Fruit fly (Drosophila melanogaster) whole organism, embryonic: ENCODE measurements around the gene Zdhhc8.

Experiments used
- Blimp-1 ChIP-seq: fragments of 200-800 bp; sonication (Bioruptor generic); optimal IDR thresholded peaks from 3 replicates; lab custom pipeline; 2018; ENCODE audit warnings: missing biosample characterization, missing genetic modification characterization, mild to moderate bottlenecking, moderate library complexity, missing genetic modification reagents
- Bteb2 ChIP-seq: fragments of 200-800 bp; sonication (Bioruptor generic); optimal IDR thresholded peaks from 2 replicates; lab custom pipeline; 2016; ENCODE audit warnings: missing biosample characterization, missing genetic modification characterization
- CG10147 ChIP-seq: fragments of 200-800 bp; sonication (Bioruptor generic); optimal IDR thresholded peaks from 2 replicates; lab custom pipeline; 2019; ENCODE audit warnings: missing biosample characterization, mild to moderate bottlenecking, missing genetic modification characterization, moderate library complexity
- CG10654 ChIP-seq: fragments of 200-800 bp; sonication (Bioruptor generic); optimal IDR thresholded peaks from 2 replicates; lab custom pipeline; 2016; ENCODE audit warnings: missing biosample characterization, missing genetic modification characterization
- CG11504 ChIP-seq: fragments of 200-800 bp; sonication (Bioruptor generic); optimal IDR thresholded peaks from 3 replicates; lab custom pipeline; 2019; ENCODE audit warnings: missing biosample characterization, mild to moderate bottlenecking, missing genetic modification characterization, moderate library complexity
- CG12391 ChIP-seq: fragments of 200-800 bp; sonication (Bioruptor generic); optimal IDR thresholded peaks from 3 replicates; lab custom pipeline; 2018; ENCODE audit warnings: missing biosample characterization, mild to moderate bottlenecking, missing genetic modification characterization, moderate library complexity
- CG12659 ChIP-seq: fragments of 200-800 bp; sonication (Bioruptor generic); optimal IDR thresholded peaks from 3 replicates; lab custom pipeline; 2017; ENCODE audit warnings: mild to moderate bottlenecking, missing biosample characterization, missing genetic modification reagents, missing genetic modification characterization
- CG13624 ChIP-seq: fragments of 200-800 bp; sonication (Bioruptor generic); optimal IDR thresholded peaks from 2 replicates; lab custom pipeline; 2016; ENCODE audit warnings: missing biosample characterization, missing genetic modification characterization
- CG13775 ChIP-seq: fragments of 200-800 bp; sonication (Bioruptor generic); optimal IDR thresholded peaks from 3 replicates; lab custom pipeline; 2017; ENCODE audit warnings: missing biosample characterization, mild to moderate bottlenecking, missing genetic modification characterization
- CG14441 ChIP-seq: fragments of 200-800 bp; sonication (Bioruptor generic); IDR thresholded peaks from 2 replicates; pipeline ENCODE4 v1.3.6; 2022; ENCODE audit warnings: missing biosample characterization, missing genetic modification characterization
- CG15269 ChIP-seq: fragments of 200-800 bp; sonication (Bioruptor generic); optimal IDR thresholded peaks from 2 replicates; lab custom pipeline; 2018; ENCODE audit warnings: missing biosample characterization, mild to moderate bottlenecking, missing genetic modification characterization, moderate library complexity
- CG18476 ChIP-seq: fragments of 200-800 bp; sonication (Bioruptor generic); optimal IDR thresholded peaks from 2 replicates; lab custom pipeline; 2016; ENCODE audit warnings: missing biosample characterization, mild to moderate bottlenecking, missing genetic modification characterization
- CG18764 ChIP-seq: fragments of 200-800 bp; sonication (Bioruptor generic); optimal IDR thresholded peaks from 3 replicates; lab custom pipeline; 2016; ENCODE audit warnings: missing biosample characterization, missing genetic modification characterization
- CG33557 ChIP-seq: fragments of 200-800 bp; sonication (Bioruptor generic); optimal IDR thresholded peaks from 2 replicates; lab custom pipeline; 2019; ENCODE audit warnings: missing biosample characterization, mild to moderate bottlenecking, missing genetic modification characterization, moderate library complexity
- CG5180 ChIP-seq: fragments of 200-800 bp; sonication (Bioruptor generic); optimal IDR thresholded peaks from 3 replicates; lab custom pipeline; 2017; ENCODE audit warnings: missing biosample characterization, missing genetic modification characterization, mild to moderate bottlenecking, moderate library complexity, missing genetic modification reagents
- CG6175 ChIP-seq: fragments of 200-800 bp; sonication (Bioruptor generic); IDR thresholded peaks from 3 replicates; pipeline ENCODE4 v1.3.6; 2022; ENCODE audit warnings: missing biosample characterization, missing genetic modification characterization
- CG6765 ChIP-seq: fragments of 200-800 bp; sonication (Bioruptor generic); optimal IDR thresholded peaks from 3 replicates; lab custom pipeline; 2017; ENCODE audit warnings: missing biosample characterization, mild to moderate bottlenecking, missing genetic modification characterization
- CG6813 ChIP-seq: fragments of 200-800 bp; sonication (Bioruptor generic); optimal IDR thresholded peaks from 2 replicates; lab custom pipeline; 2017; ENCODE audit warnings: missing biosample characterization, missing genetic modification characterization, mild to moderate bottlenecking, moderate library complexity, missing genetic modification reagents
- CG7928 ChIP-seq: fragments of 200-800 bp; sonication (Bioruptor generic); optimal IDR thresholded peaks from 2 replicates; lab custom pipeline; 2017; ENCODE audit warnings: missing biosample characterization, mild to moderate bottlenecking, missing genetic modification characterization
- CG8089 ChIP-seq: fragments of 200-800 bp; sonication (Bioruptor generic); optimal IDR thresholded peaks from 3 replicates; lab custom pipeline; 2016; ENCODE audit warnings: missing biosample characterization, missing genetic modification characterization
- CG8478 ChIP-seq: fragments of >200 bp; optimal IDR thresholded peaks from 2 replicates; lab custom pipeline; 2018
- CG8924 ChIP-seq: fragments of 200-800 bp; optimal IDR thresholded peaks from 3 replicates; lab custom pipeline; 2019; ENCODE audit warnings: missing biosample characterization, mild to moderate bottlenecking, missing genetic modification characterization, moderate library complexity
- Ets97D ChIP-seq: fragments of 200-800 bp; sonication (Bioruptor generic); optimal IDR thresholded peaks from 3 replicates; lab custom pipeline; 2016; ENCODE audit warnings: missing biosample characterization, missing genetic modification characterization
- Fer3 ChIP-seq: fragments of 200-800 bp; sonication (Bioruptor generic); optimal IDR thresholded peaks from 2 replicates; lab custom pipeline; 2018; ENCODE audit warnings: missing biosample characterization, mild to moderate bottlenecking, missing genetic modification characterization, moderate library complexity
- HLH4C ChIP-seq: fragments of 200-800 bp; sonication (Bioruptor generic); IDR thresholded peaks from 3 replicates; pipeline ENCODE4 v1.3.6; 2022; ENCODE audit warnings: missing biosample characterization, missing genetic modification characterization; ENCODE audit not compliant: partially characterized antibody
- HLHmδ ChIP-seq: fragments of 200-800 bp; sonication (Bioruptor generic); optimal IDR thresholded peaks from 2 replicates; lab custom pipeline; 2018; ENCODE audit warnings: missing biosample characterization, mild to moderate bottlenecking, missing genetic modification characterization, moderate library complexity
- HmgZ ChIP-seq: fragments of 200-800 bp; sonication (Bioruptor generic); optimal IDR thresholded peaks from 2 replicates; lab custom pipeline; 2018; ENCODE audit warnings: missing biosample characterization, mild to moderate bottlenecking, missing genetic modification characterization
- Hr51 ChIP-seq, 2 experiments: fragments of 200-800 bp; sonication (Bioruptor generic); optimal IDR thresholded peaks; 2 replicates in 1 of 2; 3 replicates in 1 of 2; lab custom pipeline; 2016 to 2018; ENCODE audit warnings: missing biosample characterization in 2 of 2, missing genetic modification characterization in 2 of 2, mild to moderate bottlenecking in 1 of 2, moderate library complexity in 1 of 2
- Nf-YC ChIP-seq: fragments of 200-800 bp; optimal IDR thresholded peaks from 3 replicates; lab custom pipeline; 2019; ENCODE audit warnings: missing biosample characterization, mild to moderate bottlenecking, missing genetic modification characterization, moderate library complexity
- Oli ChIP-seq: fragments of 200-800 bp; sonication (Bioruptor generic); optimal IDR thresholded peaks from 2 replicates; lab custom pipeline; 2018; ENCODE audit warnings: missing biosample characterization, mild to moderate bottlenecking, missing genetic modification characterization, moderate library complexity
- Scr ChIP-seq: fragments of 200-800 bp; sonication (Bioruptor generic); IDR thresholded peaks from 2 replicates; pipeline ENCODE4 v1.3.6; 2022; ENCODE audit warnings: missing biosample characterization, missing genetic modification characterization; ENCODE audit not compliant: partially characterized antibody
- Tbp ChIP-seq: fragments of >200 bp; optimal IDR thresholded peaks from 2 replicates; lab custom pipeline; 2018; ENCODE audit warnings: missing biosample characterization, missing genetic modification characterization
- bsh ChIP-seq, 2 experiments: fragments of 200-800 bp; sonication (Bioruptor generic); optimal IDR thresholded peaks; 2 replicates each; lab custom pipeline; 2017 to 2018; ENCODE audit warnings: mild to moderate bottlenecking in 2 of 2, missing biosample characterization in 2 of 2, missing genetic modification characterization in 2 of 2, moderate library complexity in 1 of 2
- chinmo ChIP-seq: fragments of 200-800 bp; sonication (Bioruptor generic); IDR thresholded peaks from 4 replicates; pipeline ENCODE4 v1.3.6; 2022; ENCODE audit warnings: missing biosample characterization, missing genetic modification characterization; ENCODE audit not compliant: partially characterized antibody
- croc ChIP-seq: fragments of 200-800 bp; sonication (Bioruptor generic); conservative IDR thresholded peaks from 3 replicates; pipeline ENCODE4 v1.3.6; 2022; ENCODE audit warnings: missing biosample characterization, missing genetic modification characterization
- dimm ChIP-seq: fragments of 200-800 bp; sonication (Bioruptor generic); IDR thresholded peaks from 2 replicates; pipeline ENCODE4 v1.3.6; 2022; ENCODE audit warnings: missing biosample characterization, missing genetic modification characterization
- dysf ChIP-seq: fragments of 200-800 bp; sonication (Bioruptor generic); IDR thresholded peaks from 3 replicates; pipeline ENCODE4 v1.3.6; 2022; ENCODE audit warnings: missing biosample characterization, missing genetic modification characterization
- emc ChIP-seq: fragments of 200-800 bp; sonication (Bioruptor generic); optimal IDR thresholded peaks from 2 replicates; lab custom pipeline; 2016; ENCODE audit warnings: missing biosample characterization, missing genetic modification characterization
- fd3F ChIP-seq: fragments of 200-800 bp; sonication (Bioruptor generic); optimal IDR thresholded peaks from 2 replicates; lab custom pipeline; 2018; ENCODE audit warnings: missing biosample characterization, mild to moderate bottlenecking, missing genetic modification characterization, moderate library complexity
- grau ChIP-seq: fragments of 200-800 bp; optimal IDR thresholded peaks from 3 replicates; lab custom pipeline; 2019; ENCODE audit warnings: missing biosample characterization, mild to moderate bottlenecking, missing genetic modification characterization, moderate library complexity
- gsb-n ChIP-seq: fragments of 200-800 bp; sonication (Bioruptor generic); optimal IDR thresholded peaks from 3 replicates; lab custom pipeline; 2018; ENCODE audit warnings: missing biosample characterization, mild to moderate bottlenecking, missing genetic modification characterization
- lbe ChIP-seq: fragments of 200-800 bp; sonication (Bioruptor generic); optimal IDR thresholded peaks from 2 replicates; lab custom pipeline; 2016; ENCODE audit warnings: missing biosample characterization, mild to moderate bottlenecking, missing genetic modification characterization
- lov ChIP-seq, 2 experiments: fragments of 200-800 bp in 1 of 2; fragments of >200 bp in 1 of 2; sonication (Bioruptor generic) in 1 of 2; IDR thresholded peaks in 1 of 2; optimal IDR thresholded peaks in 1 of 2; 2 replicates in 1 of 2; 3 replicates in 1 of 2; pipeline versions ENCODE4 v1.3.6 to Lab custom; 2017 to 2022; ENCODE audit warnings: missing biosample characterization in 1 of 2, missing genetic modification characterization in 1 of 2
- mld ChIP-seq: fragments of 200-800 bp; sonication (Bioruptor generic); IDR thresholded peaks from 3 replicates; pipeline ENCODE4 v1.3.6; 2022; ENCODE audit warnings: missing biosample characterization, missing genetic modification characterization; ENCODE audit not compliant: partially characterized antibody
- pb ChIP-seq: fragments of 200-800 bp; sonication (Bioruptor generic); optimal IDR thresholded peaks from 3 replicates; lab custom pipeline; 2016; ENCODE audit warnings: missing biosample characterization, missing genetic modification characterization
- salm ChIP-seq: fragments of 200-800 bp; sonication (Bioruptor generic); optimal IDR thresholded peaks from 2 replicates; lab custom pipeline; 2018; ENCODE audit warnings: missing biosample characterization, mild to moderate bottlenecking, missing genetic modification characterization
- ttk ChIP-seq: fragments of 200-800 bp; sonication (Bioruptor generic); IDR thresholded peaks from 2 replicates; pipeline ENCODE4 v2.1.2; 2022; ENCODE audit warnings: missing biosample characterization, missing genetic modification characterization
- tup ChIP-seq: fragments of 200-800 bp; sonication (Bioruptor generic); optimal IDR thresholded peaks from 2 replicates; lab custom pipeline; 2016; ENCODE audit warnings: missing biosample characterization, mild to moderate bottlenecking, missing genetic modification characterization, moderate library complexity
- tx ChIP-seq: fragments of 200-800 bp; sonication (Bioruptor generic); optimal IDR thresholded peaks from 2 replicates; lab custom pipeline; 2016; ENCODE audit warnings: missing biosample characterization, missing genetic modification characterization
- zfh2 ChIP-seq: fragments of 200-800 bp; sonication (Bioruptor generic); optimal IDR thresholded peaks from 2 replicates; lab custom pipeline; 2016; ENCODE audit warnings: missing biosample characterization, missing genetic modification characterization

Gene Zdhhc8

DNA sequence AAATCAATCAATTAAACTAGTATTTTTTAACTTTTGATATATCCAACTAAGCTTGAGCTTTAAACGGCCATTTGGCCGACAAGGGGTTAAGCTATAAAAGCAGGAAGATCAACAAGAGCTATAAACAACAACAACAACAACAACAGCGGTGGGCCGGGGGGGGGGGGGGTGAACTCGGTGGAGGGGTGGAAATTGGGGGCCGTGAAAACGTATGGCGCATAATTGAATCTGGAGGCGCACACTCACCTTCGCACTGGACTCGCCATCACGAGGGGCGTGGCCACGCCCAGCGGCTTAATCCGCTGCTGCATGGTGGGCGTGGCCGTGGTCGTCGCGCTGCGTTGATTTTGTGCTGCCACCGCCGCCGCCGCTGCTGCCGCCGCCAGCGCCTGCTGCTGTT lies 23.8 kb downstream of the Zdhhc8 start (continued):
- no peak for TF ChIP-seq Bteb2 (GFP tag; lab: Kevin White, UChicago)
- TF ChIP-seq ttk (GFP tag; lab: Robert Waterston, UW), result 0 out of 2 replicates have a peak, but pooled peaks have one; percentile 9
- TF ChIP-seq dysf (GFP tag; lab: Robert Waterston, UW), result no peak
- no peak for TF ChIP-seq emc (GFP tag; lab: Kevin White, UChicago)
- TF ChIP-seq CG10654, result no peak
- no peak for TF ChIP-seq Tbp (GFP tag; lab: Kevin White, UChicago)
- TF ChIP-seq Oli, result no peak
- TF ChIP-seq lbe, result no peak
- no peak for TF ChIP-seq CG8089 (GFP tag; lab: Kevin White, UChicago)
- no peak for TF ChIP-seq tx (GFP tag; lab: Kevin White, UChicago)
- no peak for TF ChIP-seq CG33557 (GFP tag; lab: Kevin White, UChicago)
- no peak for TF ChIP-seq HLHmδ (GFP tag; lab: Kevin White, UChicago)
- peak; percentile 9 for TF ChIP-seq Blimp-1 (GFP tag; lab: Kevin White, UChicago)
- TF ChIP-seq CG6813, result no peak
- no peak for TF ChIP-seq CG13775 (GFP tag; lab: Kevin White, UChicago)
- TF ChIP-seq CG15269 (tag; lab: Kevin White, UChicago), result no peak
- no peak for TF ChIP-seq CG13624 (GFP tag; lab: Kevin White, UChicago)
- TF ChIP-seq CG11504 (tag; lab: Kevin White, UChicago), result no peak
- TF ChIP-seq chinmo, result peak; percentile 73; the same call in 1 of the 4 replicates
- TF ChIP-seq Ets97D (GFP tag; lab: Kevin White, UChicago), result no peak
- TF ChIP-seq tup (GFP tag; lab: Kevin White, UChicago), result no peak
- no peak for TF ChIP-seq CG12391
- no peak for TF ChIP-seq salm
- TF ChIP-seq dimm (GFP tag; lab: Robert Waterston, UW), result no peak
- no peak for TF ChIP-seq croc
- TF ChIP-seq grau (tag; lab: Kevin White, UChicago), result no peak
- no peak for TF ChIP-seq CG8924 (tag; lab: Kevin White, UChicago)
- TF ChIP-seq CG18764 (GFP tag; lab: Kevin White, UChicago), result no peak
- TF ChIP-seq bsh (GFP tag; optimal IDR thresholded peaks at IDR 0.05; lab: Kevin White, UChicago), result peak in 1 of 2 experiments; percentile 14
- TF ChIP-seq CG7928 (GFP tag; lab: Kevin White, UChicago), result no peak
- no peak for TF ChIP-seq lov (optimal IDR thresholded peaks at IDR 0.05; lab: Kevin White, UChicago)
- TF ChIP-seq lov (GFP tag; IDR thresholded peaks at IDR 0.05; lab: Robert Waterston, UW), result 0 out of 3 replicates have a peak, but pooled peaks have one; percentile 46
- TF ChIP-seq CG10147, result no peak
- TF ChIP-seq HLH4C (GFP tag; lab: Robert Waterston, UW), result no peak
- no peak for TF ChIP-seq CG6765 (GFP tag; lab: Kevin White, UChicago)
- TF ChIP-seq CG5180 (GFP tag; lab: Kevin White, UChicago), result no peak
- TF ChIP-seq Fer3 (tag; lab: Kevin White, UChicago), result no peak
- TF ChIP-seq gsb-n (tag; lab: Kevin White, UChicago), result no peak
- TF ChIP-seq HmgZ, result no peak
- no peak for TF ChIP-seq Scr (GFP tag; lab: Robert Waterston, UW)
- TF ChIP-seq CG12659 (GFP tag; lab: Kevin White, UChicago), result no peak
- peak; percentile 38; the same call in 1 of the 3 replicates for TF ChIP-seq CG6175 (GFP tag; lab: Robert Waterston, UW)
- TF ChIP-seq pb (GFP tag; lab: Kevin White, UChicago), result no peak
- no peak for TF ChIP-seq CG14441 (GFP tag; lab: Robert Waterston, UW)
- no peak for TF ChIP-seq Hr51 (GFP tag; optimal IDR thresholded peaks at IDR 0.05; lab: Kevin White, UChicago)
- no peak for TF ChIP-seq CG18476 (GFP tag; lab: Kevin White, UChicago)
- TF ChIP-seq CG8478, result no peak
- no peak for TF ChIP-seq zfh2 (GFP tag; lab: Kevin White, UChicago)
- no peak for TF ChIP-seq Nf-YC (tag; lab: Kevin White, UChicago)
- TF ChIP-seq mld, result no peak
- TF ChIP-seq fd3F (GFP tag; lab: Kevin White, UChicago), result no peak
